Fruit fly (Drosophila melanogaster) whole organism, embryonic: Measurements from ENCODE around the gene fusl.

Experiments
- Blimp-1 ChIP-seq: fragments of 200-800 bp; sonication (Bioruptor generic); optimal IDR thresholded peaks from 3 replicates; lab custom pipeline; 2018; ENCODE audit warnings: missing biosample characterization, missing genetic modification characterization, mild to moderate bottlenecking, moderate library complexity, missing genetic modification reagents
- CG12236 ChIP-seq: fragments of 200-800 bp; sonication (Bioruptor generic); optimal IDR thresholded peaks from 2 replicates; lab custom pipeline; 2016; ENCODE audit warnings: missing biosample characterization, missing genetic modification characterization
- CG12659 ChIP-seq: fragments of 200-800 bp; sonication (Bioruptor generic); optimal IDR thresholded peaks from 3 replicates; lab custom pipeline; 2017; ENCODE audit warnings: mild to moderate bottlenecking, missing biosample characterization, missing genetic modification reagents, missing genetic modification characterization
- CG12942 ChIP-seq: fragments of 200-800 bp; sonication (Bioruptor generic); optimal IDR thresholded peaks from 3 replicates; lab custom pipeline; 2016; ENCODE audit warnings: missing biosample characterization, missing genetic modification characterization
- CG15514 ChIP-seq: fragments of 200-800 bp; sonication (Bioruptor generic); optimal IDR thresholded peaks from 3 replicates; lab custom pipeline; 2017; ENCODE audit warnings: missing biosample characterization, missing genetic modification characterization, mild to moderate bottlenecking, moderate library complexity, missing genetic modification reagents
- CG15696 ChIP-seq: fragments of 200-800 bp; sonication (Bioruptor generic); optimal IDR thresholded peaks from 2 replicates; lab custom pipeline; 2019; ENCODE audit warnings: missing biosample characterization, mild to moderate bottlenecking, missing genetic modification characterization, moderate library complexity
- CG16813 ChIP-seq: fragments of 200-800 bp; sonication (Bioruptor generic); IDR thresholded peaks from 3 replicates; pipeline ENCODE4 v1.3.6; 2022; ENCODE audit warnings: missing biosample characterization, missing genetic modification characterization; ENCODE audit not compliant: partially characterized antibody
- CG16863 ChIP-seq: fragments of 200-800 bp; sonication (Bioruptor generic); optimal IDR thresholded peaks from 3 replicates; lab custom pipeline; 2016; ENCODE audit warnings: missing biosample characterization, missing genetic modification characterization
- CG18262 ChIP-seq: fragments of 200-800 bp; optimal IDR thresholded peaks from 3 replicates; lab custom pipeline; 2019; ENCODE audit warnings: missing biosample characterization, mild to moderate bottlenecking, missing genetic modification characterization, moderate library complexity
- CG2199 ChIP-seq: fragments of 200-800 bp; sonication (Bioruptor generic); IDR thresholded peaks from 3 replicates; pipeline ENCODE4 v1.3.6; 2022; ENCODE audit warnings: missing biosample characterization, missing genetic modification characterization
- CG2712 ChIP-seq: fragments of 200-800 bp; optimal IDR thresholded peaks from 3 replicates; lab custom pipeline; 2019; ENCODE audit warnings: missing biosample characterization, mild to moderate bottlenecking, missing genetic modification characterization, moderate library complexity
- CG34376 ChIP-seq: fragments of 200-800 bp; sonication (Bioruptor generic); optimal IDR thresholded peaks from 2 replicates; lab custom pipeline; 2018; ENCODE audit warnings: missing biosample characterization, mild to moderate bottlenecking, missing genetic modification characterization
- CG4328 ChIP-seq: fragments of 200-800 bp; sonication (Bioruptor generic); optimal IDR thresholded peaks from 3 replicates; lab custom pipeline; 2017; ENCODE audit warnings: missing biosample characterization, missing genetic modification reagents, missing genetic modification characterization
- CG6654 ChIP-seq: fragments of 200-800 bp; sonication (Bioruptor generic); optimal IDR thresholded peaks from 2 replicates; lab custom pipeline; 2017; ENCODE audit warnings: missing biosample characterization, mild to moderate bottlenecking, missing genetic modification characterization
- CG6813 ChIP-seq: fragments of 200-800 bp; sonication (Bioruptor generic); optimal IDR thresholded peaks from 2 replicates; lab custom pipeline; 2017; ENCODE audit warnings: missing biosample characterization, missing genetic modification characterization, mild to moderate bottlenecking, moderate library complexity, missing genetic modification reagents
- CG8478 ChIP-seq: fragments of >200 bp; optimal IDR thresholded peaks from 2 replicates; lab custom pipeline; 2018
- CG9727 ChIP-seq: fragments of 200-800 bp; sonication (Bioruptor generic); optimal IDR thresholded peaks from 3 replicates; lab custom pipeline; 2017; ENCODE audit warnings: missing biosample characterization, mild to moderate bottlenecking, missing genetic modification characterization
- Dad ChIP-seq: fragments of 200-800 bp; sonication (Bioruptor generic); optimal IDR thresholded peaks from 3 replicates; lab custom pipeline; 2016; ENCODE audit warnings: missing biosample characterization, missing genetic modification characterization
- Ets65A ChIP-seq: fragments of 200-800 bp; sonication (Bioruptor generic); peaks from one replicate; lab custom pipeline; 2016; ENCODE audit warnings: missing biosample characterization, missing genetic modification characterization
- Gug ChIP-seq: fragments of 200-800 bp; sonication (Bioruptor generic); IDR thresholded peaks from 4 replicates; pipeline ENCODE4 v1.3.6; 2022; ENCODE audit warnings: missing biosample characterization, missing genetic modification characterization
- MBD-R2 ChIP-seq: fragments of 200-800 bp; sonication (Bioruptor generic); IDR thresholded peaks from 2 replicates; pipeline ENCODE4 v1.3.6; 2022; ENCODE audit warnings: missing biosample characterization, missing genetic modification characterization
- MTF-1 ChIP-seq: fragments of 200-800 bp; sonication (Bioruptor generic); optimal IDR thresholded peaks from 2 replicates; lab custom pipeline; 2018; ENCODE audit warnings: missing biosample characterization, mild to moderate bottlenecking, missing genetic modification characterization, borderline replicate concordance
- Nf-YC ChIP-seq: fragments of 200-800 bp; optimal IDR thresholded peaks from 3 replicates; lab custom pipeline; 2019; ENCODE audit warnings: missing biosample characterization, mild to moderate bottlenecking, missing genetic modification characterization, moderate library complexity
- Oaz ChIP-seq: fragments of 200-800 bp; sonication (Bioruptor generic); IDR thresholded peaks from 2 replicates; pipeline ENCODE4 v1.3.6; 2022; ENCODE audit warnings: missing biosample characterization, missing genetic modification characterization
- Pdp1 ChIP-seq, 2 experiments: fragments of 200-800 bp; sonication (Bioruptor generic); optimal IDR thresholded peaks; 3 replicates each; lab custom pipeline; 2016; ENCODE audit warnings: missing biosample characterization in 2 of 2, missing genetic modification characterization in 2 of 2, mild to moderate bottlenecking in 1 of 2, moderate library complexity in 1 of 2
- Rx ChIP-seq: fragments of 200-800 bp; sonication (Bioruptor generic); IDR thresholded peaks from 2 replicates; pipeline ENCODE4 v1.3.6; 2022; ENCODE audit warnings: missing biosample characterization, missing genetic modification characterization
- Scr ChIP-seq: fragments of 200-800 bp; sonication (Bioruptor generic); IDR thresholded peaks from 2 replicates; pipeline ENCODE4 v1.3.6; 2022; ENCODE audit warnings: missing biosample characterization, missing genetic modification characterization; ENCODE audit not compliant: partially characterized antibody
- Side ChIP-seq: fragments of 200-800 bp; sonication (Bioruptor generic); optimal IDR thresholded peaks from 2 replicates; lab custom pipeline; 2016; ENCODE audit warnings: missing biosample characterization, missing genetic modification characterization
- ci ChIP-seq: fragments of 200-800 bp; sonication (Bioruptor generic); IDR thresholded peaks from 3 replicates; pipeline ENCODE4 v1.3.6; 2022; ENCODE audit warnings: missing biosample characterization, missing genetic modification characterization
- da ChIP-seq: fragments of 200-800 bp; sonication (Bioruptor generic); optimal IDR thresholded peaks from 2 replicates; lab custom pipeline; 2016; ENCODE audit warnings: missing biosample characterization, missing genetic modification characterization
- eve ChIP-seq, 2 experiments: fragments of >200 bp; optimal IDR thresholded peaks; 2 replicates each; lab custom pipeline; 2017; ENCODE audit warnings: missing biosample characterization in 2 of 2, missing genetic modification characterization in 2 of 2
- fu2 ChIP-seq: fragments of 200-800 bp; sonication (Bioruptor generic); optimal IDR thresholded peaks from 2 replicates; lab custom pipeline; 2016; ENCODE audit warnings: missing biosample characterization, missing genetic modification characterization
- gsb-n ChIP-seq: fragments of 200-800 bp; sonication (Bioruptor generic); optimal IDR thresholded peaks from 3 replicates; lab custom pipeline; 2018; ENCODE audit warnings: missing biosample characterization, mild to moderate bottlenecking, missing genetic modification characterization
- kni ChIP-seq: fragments of 200-800 bp; sonication (Bioruptor generic); optimal IDR thresholded peaks from 3 replicates; lab custom pipeline; 2017; ENCODE audit warnings: mild to moderate bottlenecking, missing biosample characterization, missing genetic modification reagents, missing genetic modification characterization
- luna ChIP-seq: fragments of 200-800 bp; sonication (Bioruptor generic); optimal IDR thresholded peaks from 2 replicates; lab custom pipeline; 2016; ENCODE audit warnings: missing biosample characterization, missing genetic modification characterization
- onecut ChIP-seq: fragments of 200-800 bp; sonication (Bioruptor generic); IDR thresholded peaks from 2 replicates; pipeline ENCODE4 v1.3.6; 2022; ENCODE audit warnings: missing biosample characterization, missing genetic modification characterization
- sqz ChIP-seq: fragments of 200-800 bp; sonication (Bioruptor generic); optimal IDR thresholded peaks from 3 replicates; lab custom pipeline; 2018; ENCODE audit warnings: missing biosample characterization, mild to moderate bottlenecking, missing genetic modification characterization
- stwl ChIP-seq: fragments of 200-800 bp; sonication (Bioruptor generic); optimal IDR thresholded peaks from 3 replicates; lab custom pipeline; 2018; ENCODE audit warnings: missing biosample characterization, mild to moderate bottlenecking, missing genetic modification characterization, moderate library complexity
- tgo ChIP-seq: fragments of 200-800 bp; sonication (Bioruptor generic); IDR thresholded peaks from 3 replicates; pipeline ENCODE4 v1.3.6; 2022; ENCODE audit warnings: missing biosample characterization, missing genetic modification characterization
- tll ChIP-seq, 2 experiments: fragments of 200-800 bp in 1 of 2; fragments of >200 bp in 1 of 2; sonication (Bioruptor generic) in 1 of 2; optimal IDR thresholded peaks; 2 replicates each; lab custom pipeline; 2017 to 2019; ENCODE audit warnings: missing biosample characterization in 2 of 2, missing genetic modification characterization in 2 of 2, mild to moderate bottlenecking in 1 of 2, moderate library complexity in 1 of 2

Gene fusl

dm6 chr2L:5298978-5299627 lies 38.8 kb downstream of the fusl start (continued):
- peak; percentile 66 for TF ChIP-seq CG6813 (GFP tag; lab: Kevin White, UChicago)

dm6 chr2L:5297961-5298311 lies 39.9 kb downstream of the fusl start:
- TF ChIP-seq CG8478 (lab: Kevin White, UChicago) (no peak), CG12236 (GFP tag; lab: Kevin White, UChicago) (no peak), stwl (tag; lab: Kevin White, UChicago) (no peak), Nf-YC (no peak), Rx (no peak), sqz (GFP tag; lab: Kevin White, UChicago) (peak; percentile 70), CG16813 (GFP tag; lab: Robert Waterston, UW) (no peak), Pdp1 (GFP tag; optimal IDR thresholded peaks at IDR 0.05; lab: Kevin White, UChicago) (peak in 1 of 2 experiments; percentile 49), ci (GFP tag; lab: Robert Waterston, UW) (0 out of 3 replicates have a peak, but pooled peaks have one; percentile 20), Scr (GFP tag; lab: Robert Waterston, UW) (no peak), fu2 (GFP tag; lab: Kevin White, UChicago) (no peak), Gug (GFP tag; lab: Robert Waterston, UW) (no peak), CG16863 (GFP tag; lab: Kevin White, UChicago) (no peak), CG4328 (GFP tag; lab: Kevin White, UChicago) (no peak), MTF-1 (GFP tag; lab: Kevin White, UChicago) (no peak), CG18262 (tag; lab: Kevin White, UChicago) (no peak), CG6654 (GFP tag; lab: Kevin White, UChicago) (no peak), CG34376 (GFP tag; lab: Kevin White, UChicago) (no peak), CG15696 (tag; lab: Kevin White, UChicago) (no peak), tgo (GFP tag; lab: Robert Waterston, UW) (no peak), MBD-R2 (GFP tag; lab: Robert Waterston, UW) (no peak), CG2712 (no peak), CG2199 (no peak), da (GFP tag; lab: Kevin White, UChicago) (no peak), luna (no peak), CG15514 (GFP tag; lab: Kevin White, UChicago) (no peak), Ets65A (GFP tag; lab: Kevin White, UChicago) (no peak), CG9727 (GFP tag; lab: Kevin White, UChicago) (no peak), eve (GFP tag; optimal IDR thresholded peaks at IDR 0.05; lab: Kevin White, UChicago) (peak in 1 of 2 experiments; percentile 4), CG12659 (no peak), onecut (GFP tag; lab: Robert Waterston, UW) (no peak), Dad (GFP tag; lab: Kevin White, UChicago) (no peak), gsb-n (tag; lab: Kevin White, UChicago) (no peak), CG12942 (GFP tag; lab: Kevin White, UChicago) (no peak), kni (peak; percentile 67), Oaz (GFP tag; lab: Robert Waterston, UW) (no peak), tll (GFP tag; optimal IDR thresholded peaks at IDR 0.05; lab: Kevin White, UChicago) (no peak), Blimp-1 (peak; percentile 21), Side (GFP tag; lab: Kevin White, UChicago) (no peak)
